Worm (Caenorhabditis elegans) whole organism, L1 larva: ENCODE results near the gene dpy-23.

Experiments used
- C04F5.9 ChIP-seq: sonication (generic microtip); optimal IDR thresholded peaks from 2 replicates; lab custom pipeline; 2016; ENCODE audit warnings: missing genetic modification characterization, missing compliant biosample characterization
- C16A3.4 ChIP-seq: fragments of 150-350 bp; optimal IDR thresholded peaks from 2 replicates; lab custom pipeline; 2014; ENCODE audit warnings: missing biosample characterization, missing genetic modification characterization
- F16B12.6 ChIP-seq: fragments of 150-350 bp; optimal IDR thresholded peaks from 2 replicates; lab custom pipeline; 2014; ENCODE audit warnings: missing biosample characterization, missing genetic modification characterization
- Y116A8C.19 ChIP-seq: sonication (generic microtip); optimal IDR thresholded peaks from 2 replicates; lab custom pipeline; 2016; ENCODE audit warnings: missing compliant biosample characterization, missing genetic modification characterization, borderline replicate concordance
- alr-1 ChIP-seq: fragments of 200-800 bp; sonication (Bioruptor generic); optimal IDR thresholded peaks from 2 replicates; lab custom pipeline; 2018; ENCODE audit warnings: borderline replicate concordance, mild to moderate bottlenecking, missing genetic modification characterization, missing compliant biosample characterization
- aly-2 ChIP-seq: fragments of 150-350 bp; optimal IDR thresholded peaks from 2 replicates; lab custom pipeline; 2014; ENCODE audit warnings: missing biosample characterization, missing genetic modification characterization
- blmp-1 ChIP-seq: fragments of 150-350 bp; optimal IDR thresholded peaks from 2 replicates; lab custom pipeline; 2014; ENCODE audit warnings: missing biosample characterization, missing genetic modification characterization
- ceh-63 ChIP-seq: fragments of 200-800 bp; sonication (Bioruptor generic); optimal IDR thresholded peaks from 2 replicates; lab custom pipeline; 2018; ENCODE audit warnings: mild to moderate bottlenecking, missing genetic modification characterization, missing compliant biosample characterization
- ceh-8 ChIP-seq: fragments of 200-800 bp; sonication (Bioruptor generic); optimal IDR thresholded peaks from 2 replicates; lab custom pipeline; 2018; ENCODE audit warnings: mild to moderate bottlenecking, missing genetic modification characterization, moderate library complexity, missing compliant biosample characterization
- ceh-88 ChIP-seq: fragments of 200-800 bp; sonication (Bioruptor generic); IDR thresholded peaks from 2 replicates; pipeline ENCODE4 v1.3.6; 2022; ENCODE audit warnings: missing genetic modification characterization, missing compliant biosample characterization
- ces-1 ChIP-seq: fragments of 150-350 bp; optimal IDR thresholded peaks from 2 replicates; lab custom pipeline; 2014; ENCODE audit warnings: missing biosample characterization, missing genetic modification reagents, missing genetic modification characterization
- dsc-1 ChIP-seq: sonication (generic microtip); optimal IDR thresholded peaks from 2 replicates; lab custom pipeline; 2016; ENCODE audit warnings: mild to moderate bottlenecking, missing genetic modification characterization, missing compliant biosample characterization
- efl-1 ChIP-seq, 4 experiments: fragments of 150-350 bp; optimal IDR thresholded peaks in 3 of 4; peaks in 1 of 4; 1 replicate in 1 of 4; 2 replicates in 3 of 4; lab custom pipeline; 2014; ENCODE audit warnings: missing biosample characterization in 2 of 4, missing genetic modification characterization in 2 of 4, missing genetic modification reagents in 2 of 4
- egl-13 ChIP-seq: sonication (generic microtip); optimal IDR thresholded peaks from 2 replicates; lab custom pipeline; 2016; ENCODE audit warnings: missing genotype, missing genetic modification reagents, missing genetic modification characterization, missing compliant biosample characterization
- egl-27 ChIP-seq, 2 experiments: fragments of 150-350 bp in 1 of 2; sonication (generic microtip); optimal IDR thresholded peaks; 3 replicates each; lab custom pipeline; 2017 to 2018; ENCODE audit warnings: missing biosample characterization in 2 of 2, missing genetic modification characterization in 2 of 2, missing genetic modification reagents in 2 of 2
- elt-2 ChIP-seq: sonication (generic microtip); optimal IDR thresholded peaks from 2 replicates; lab custom pipeline; 2016; ENCODE audit warnings: missing genetic modification characterization, mild to moderate bottlenecking, inconsistent platforms, missing compliant biosample characterization, missing genetic modification reagents
- elt-3 ChIP-seq, 6 experiments: fragments of 150-350 bp in 1 of 6; sonication (generic microtip); optimal IDR thresholded peaks; 2 replicates each; lab custom pipeline; 2017 to 2018; ENCODE audit warnings: missing biosample characterization in 6 of 6, missing genetic modification characterization in 6 of 6, inconsistent platforms in 1 of 6
- fkh-10 ChIP-seq: sonication (generic microtip); optimal IDR thresholded peaks from 2 replicates; lab custom pipeline; 2017; ENCODE audit warnings: missing biosample characterization, missing genetic modification reagents, missing genetic modification characterization
- grh-1 ChIP-seq: fragments of 200-800 bp; sonication (Bioruptor generic); IDR thresholded peaks from 2 replicates; pipeline ENCODE4 v1.3.6; 2022; ENCODE audit warnings: missing genetic modification reagents, missing genetic modification characterization, missing compliant biosample characterization
- hlh-4 ChIP-seq: sonication (generic microtip); optimal IDR thresholded peaks from 2 replicates; lab custom pipeline; 2016; ENCODE audit warnings: mild to moderate bottlenecking, missing genetic modification characterization, missing compliant biosample characterization
- hpl-2 ChIP-seq: fragments of 150-350 bp; optimal IDR thresholded peaks from 2 replicates; lab custom pipeline; 2014; ENCODE audit warnings: missing biosample characterization, missing genetic modification reagents, missing genetic modification characterization
- irx-1 ChIP-seq: sonication (generic microtip); optimal IDR thresholded peaks from 2 replicates; lab custom pipeline; 2016; ENCODE audit warnings: missing genetic modification characterization, missing compliant biosample characterization
- isw-1 ChIP-seq: fragments of 200-800 bp; sonication (Bioruptor generic); IDR thresholded peaks from 2 replicates; pipeline ENCODE4 v1.3.6; 2022; ENCODE audit warnings: missing genetic modification characterization, missing compliant biosample characterization
- lin-14 ChIP-seq: fragments of 200-800 bp; sonication (Bioruptor generic); optimal IDR thresholded peaks from 2 replicates; lab custom pipeline; 2018; ENCODE audit warnings: mild to moderate bottlenecking, missing genetic modification characterization, moderate library complexity, missing compliant biosample characterization
- lin-39 ChIP-seq: fragments of 150-350 bp; optimal IDR thresholded peaks from 2 replicates; lab custom pipeline; 2014; ENCODE audit warnings: missing biosample characterization, missing genetic modification reagents, missing genetic modification characterization
- mab-9 ChIP-seq: fragments of 200-800 bp; sonication (Bioruptor generic); IDR thresholded peaks from 2 replicates; pipeline ENCODE4 v1.3.6; 2022; ENCODE audit warnings: missing genetic modification reagents, missing genetic modification characterization, missing compliant biosample characterization
- mdl-1 ChIP-seq, 2 experiments: fragments of 150-350 bp; optimal IDR thresholded peaks; 2 replicates each; lab custom pipeline; 2014 to 2017; ENCODE audit warnings: missing biosample characterization in 2 of 2, missing genetic modification characterization in 2 of 2, inconsistent platforms in 1 of 2
- nhr-11 ChIP-seq: fragments of 150-350 bp; optimal IDR thresholded peaks from 2 replicates; lab custom pipeline; 2014; ENCODE audit warnings: missing biosample characterization, missing genetic modification characterization
- nhr-20 ChIP-seq: sonication (generic microtip); optimal IDR thresholded peaks from 2 replicates; lab custom pipeline; 2016; ENCODE audit warnings: mild to moderate bottlenecking, missing genetic modification characterization, missing compliant biosample characterization
- nhr-237 ChIP-seq: fragments of 150-350 bp; optimal IDR thresholded peaks from 2 replicates; lab custom pipeline; 2014; ENCODE audit warnings: missing biosample characterization, missing genetic modification characterization
- nhr-47 ChIP-seq: sonication (generic microtip); optimal IDR thresholded peaks from 2 replicates; lab custom pipeline; 2016; ENCODE audit warnings: mild to moderate bottlenecking, missing genetic modification characterization, moderate library complexity, missing compliant biosample characterization
- nhr-84 ChIP-seq: sonication (generic microtip); optimal IDR thresholded peaks from 2 replicates; lab custom pipeline; 2017; ENCODE audit warnings: missing biosample characterization, missing genetic modification characterization
- nhr-85 ChIP-seq: sonication (generic microtip); peaks from one replicate; lab custom pipeline; 2016; ENCODE audit warnings: missing genetic modification characterization, inconsistent platforms, missing compliant biosample characterization
- nhr-90 ChIP-seq: sonication (generic microtip); optimal IDR thresholded peaks from 2 replicates; lab custom pipeline; 2016; ENCODE audit warnings: mild to moderate bottlenecking, missing genetic modification characterization, missing compliant biosample characterization; ENCODE audit not compliant: poor library complexity
- pax-3 ChIP-seq: fragments of 200-800 bp; sonication (Bioruptor generic); optimal IDR thresholded peaks from 2 replicates; lab custom pipeline; 2018; ENCODE audit warnings: mild to moderate bottlenecking, missing genetic modification characterization, moderate library complexity, missing compliant biosample characterization
- snpc-4 ChIP-seq: fragments of 150-350 bp; optimal IDR thresholded peaks from 2 replicates; lab custom pipeline; 2014; ENCODE audit warnings: missing biosample characterization, missing genetic modification characterization
- sox-4 ChIP-seq: sonication (generic microtip); optimal IDR thresholded peaks from 2 replicates; lab custom pipeline; 2016; ENCODE audit warnings: missing genetic modification characterization, missing compliant biosample characterization
- sptf-1 ChIP-seq: fragments of 150-350 bp; optimal IDR thresholded peaks from 2 replicates; lab custom pipeline; 2014; ENCODE audit warnings: missing biosample characterization, missing genetic modification characterization
- sup-37 ChIP-seq: fragments of 200-800 bp; sonication (Bioruptor generic); optimal IDR thresholded peaks from 2 replicates; lab custom pipeline; 2018; ENCODE audit warnings: mild to moderate bottlenecking, missing genetic modification characterization, missing compliant biosample characterization
- swsn-7 ChIP-seq: sonication (generic microtip); optimal IDR thresholded peaks from 2 replicates; lab custom pipeline; 2016; ENCODE audit warnings: missing genetic modification characterization, missing compliant biosample characterization
- tbx-2 ChIP-seq: sonication (generic microtip); optimal IDR thresholded peaks from 2 replicates; lab custom pipeline; 2016; ENCODE audit warnings: missing genetic modification characterization, missing compliant biosample characterization
- unc-30 ChIP-seq: sonication (generic microtip); optimal IDR thresholded peaks from 2 replicates; lab custom pipeline; 2017; ENCODE audit warnings: missing biosample characterization, missing genetic modification characterization
- unc-62 ChIP-seq: fragments of 150-350 bp; optimal IDR thresholded peaks from 2 replicates; lab custom pipeline; 2014; ENCODE audit warnings: missing biosample characterization, missing genetic modification reagents, missing genetic modification characterization
- unc-86 ChIP-seq: sonication (generic microtip); optimal IDR thresholded peaks from 2 replicates; lab custom pipeline; 2016; ENCODE audit warnings: missing genetic modification characterization, missing compliant biosample characterization
- vab-15 ChIP-seq: sonication (generic microtip); optimal IDR thresholded peaks from 2 replicates; lab custom pipeline; 2017; ENCODE audit warnings: missing genotype, mild to moderate bottlenecking, missing genetic modification characterization, missing compliant biosample characterization
- ztf-11 ChIP-seq, 2 experiments: sonication (generic microtip); optimal IDR thresholded peaks; 2 replicates each; lab custom pipeline; 2016 to 2017; ENCODE audit warnings: missing genetic modification characterization in 2 of 2, missing biosample characterization in 1 of 2, missing compliant biosample characterization in 1 of 2
- ztf-4 ChIP-seq: fragments of 150-350 bp; optimal IDR thresholded peaks from 2 replicates; lab custom pipeline; 2014; ENCODE audit warnings: missing biosample characterization, missing genetic modification characterization

The dpy-23 gene

DNA sequence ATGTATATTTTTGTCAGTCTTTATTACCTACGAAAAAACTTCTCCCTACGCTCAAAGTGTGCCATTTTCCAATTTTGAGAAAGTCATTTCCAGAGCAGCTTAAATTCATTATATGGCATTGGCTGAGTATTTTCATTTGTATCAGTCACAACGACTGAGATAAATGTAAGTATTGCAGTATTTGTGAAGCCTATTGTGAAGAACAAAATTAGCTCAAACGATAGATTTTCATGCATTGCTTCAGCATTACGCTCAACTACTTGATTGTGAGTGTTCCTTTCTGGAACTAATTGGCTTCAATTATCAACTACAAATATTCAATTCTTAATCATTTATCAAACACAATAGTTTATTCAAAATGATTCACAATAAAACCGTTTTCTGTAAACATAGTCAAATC is 11.5 kb upstream of the dpy-23 start, which contains the start of gene R160.12:
R160.12 (minus strand) TSS at position 101 of the 400 bp plus-strand sequence.
- TF ChIP-seq lin-39 (tag; lab: Kevin White, UChicago) (no peak), sptf-1 (tag; lab: Kevin White, UChicago) (no peak), ces-1 (GFP tag; lab: Kevin White, UChicago) (no peak), egl-27 (tag; optimal IDR thresholded peaks at IDR 0.05; lab: Kevin White, UChicago) (no peak)

DNA sequence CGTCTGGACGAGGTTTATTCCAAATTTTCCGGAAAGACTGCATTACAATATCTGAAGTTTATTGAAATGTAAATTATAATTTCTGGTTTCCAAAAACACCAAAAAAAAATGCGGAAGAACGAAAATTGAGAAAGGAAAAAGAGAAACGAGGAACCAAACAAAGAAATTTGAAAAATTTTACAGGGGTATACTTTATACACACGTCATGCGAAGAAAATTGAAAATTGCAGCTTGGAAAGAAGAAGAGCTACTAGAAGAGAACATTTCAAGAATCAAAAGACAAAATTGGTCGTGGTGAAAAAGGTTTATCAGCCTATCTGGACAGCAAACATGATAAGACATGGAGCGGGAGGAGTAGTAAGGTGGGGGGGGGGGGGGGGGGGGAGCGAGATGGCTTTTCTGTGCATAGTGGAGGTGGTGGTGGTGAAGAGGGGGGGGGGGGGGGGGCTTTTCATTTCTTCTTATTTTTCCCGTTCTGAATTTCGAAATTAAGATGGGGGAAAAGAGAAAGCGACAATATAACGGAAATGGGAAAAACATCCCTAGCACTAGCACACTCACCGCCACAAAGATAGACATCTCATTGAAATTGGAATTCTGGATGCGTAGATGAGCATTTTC is 5.7 kb upstream of the dpy-23 start, which contains the start of gene lst-2:
lst-2 (minus strand) TSS at position 51 of the 621 bp plus-strand sequence.
- TF ChIP-seq nhr-85 (tag; lab: Kevin White, UChicago) (peak; percentile 32), ztf-4 (no peak), ceh-8 (GFP tag; lab: Kevin White, UChicago) (peak; percentile 40), isw-1 (GFP tag; lab: Robert Waterston, UW) (no peak)

DNA sequence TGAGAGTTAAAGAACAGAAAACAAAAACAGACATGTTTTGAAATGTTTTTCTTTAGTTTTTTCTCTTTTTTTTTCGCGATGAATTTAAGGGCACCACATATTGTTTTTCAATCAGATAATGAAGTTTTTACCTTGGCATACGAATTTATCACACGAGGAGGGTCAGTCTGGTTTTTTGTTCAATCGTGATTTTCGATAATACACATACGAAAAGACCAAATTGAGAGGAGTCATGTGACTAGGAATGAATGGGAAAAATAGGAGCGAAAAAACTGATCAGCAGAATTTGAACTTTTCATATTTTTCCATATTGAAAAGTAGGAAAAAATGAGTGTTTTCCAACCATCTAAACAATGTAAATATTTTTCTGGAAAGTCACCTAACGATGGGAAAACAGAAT is 2.7 kb upstream of the dpy-23 start:
- TF ChIP-seq F16B12.6 (tag; lab: Kevin White, UChicago) (no peak), C16A3.4 (tag; lab: Kevin White, UChicago) (peak; percentile 1), irx-1 (no peak), mab-9 (GFP tag; lab: Robert Waterston, UW) (no peak), unc-86 (tag; lab: Kevin White, UChicago) (no peak), nhr-237 (no peak), ceh-88 (GFP tag; lab: Robert Waterston, UW) (no peak), aly-2 (tag; lab: Kevin White, UChicago) (no peak), efl-1 (optimal IDR thresholded peaks at IDR 0.05; lab: Kevin White, UChicago) (no peak), efl-1 (GFP tag; optimal IDR thresholded peaks at IDR 0.05 in 1 of 2; lab: Kevin White, UChicago) (no peak), ceh-63 (no peak), blmp-1 (tag; lab: Kevin White, UChicago) (peak; percentile 4), sup-37 (GFP tag; lab: Kevin White, UChicago) (no peak), elt-3 (tag; optimal IDR thresholded peaks at IDR 0.05; lab: Kevin White, UChicago) (peak in 1 of 6 experiments; percentile 13), fkh-10 (GFP tag; lab: Kevin White, UChicago) (no peak), tbx-2 (tag; lab: Kevin White, UChicago) (no peak), grh-1 (GFP tag; lab: Robert Waterston, UW) (no peak; the same call in 1 of the 2 replicates), ces-1 (GFP tag; lab: Kevin White, UChicago) (no peak), alr-1 (tag; lab: Kevin White, UChicago) (no peak), C04F5.9 (tag; lab: Kevin White, UChicago) (no peak), nhr-85 (tag; lab: Kevin White, UChicago) (peak; percentile 76), unc-30 (tag; lab: Kevin White, UChicago) (no peak), nhr-90 (tag; lab: Kevin White, UChicago) (no peak), lin-14 (GFP tag; lab: Kevin White, UChicago) (peak; percentile 59), ztf-11 (tag; optimal IDR thresholded peaks at IDR 0.05; lab: Kevin White, UChicago) (no peak), Y116A8C.19 (no peak), lin-39 (tag; lab: Kevin White, UChicago) (no peak), vab-15 (no peak), mdl-1 (tag; optimal IDR thresholded peaks at IDR 0.05; lab: Kevin White, UChicago) (no peak), hlh-4 (tag; lab: Kevin White, UChicago) (no peak), ztf-4 (no peak), pax-3 (tag; lab: Kevin White, UChicago) (no peak), nhr-11 (tag; lab: Kevin White, UChicago) (no peak), egl-13 (tag; lab: Kevin White, UChicago) (no peak), nhr-47 (tag; lab: Kevin White, UChicago) (peak; percentile 3), snpc-4 (tag; lab: Kevin White, UChicago) (no peak), dsc-1 (no peak), sox-4 (no peak), nhr-84 (tag; lab: Kevin White, UChicago) (no peak), hpl-2 (GFP tag; lab: Kevin White, UChicago) (no peak), swsn-7 (tag; lab: Kevin White, UChicago) (no peak), nhr-20 (tag; lab: Kevin White, UChicago) (peak; percentile 61), elt-2 (tag; lab: Kevin White, UChicago) (no peak), unc-62 (GFP tag; lab: Kevin White, UChicago) (no peak)
